Fruit fly (Drosophila melanogaster) whole organism, wandering third instar larva: Measurements from ENCODE around the gene Ggt-1.

Experiments
- CG32264 ChIP-seq: fragments of 200-800 bp; sonication (Bioruptor generic); optimal IDR thresholded peaks from 2 replicates; lab custom pipeline; 2016; ENCODE audit warnings: missing biosample characterization, missing genetic modification characterization
- CG9705 ChIP-seq: fragments of 200-800 bp; sonication (Bioruptor generic); optimal IDR thresholded peaks from 2 replicates; lab custom pipeline; 2018; ENCODE audit warnings: missing biosample characterization, mild to moderate bottlenecking, missing genetic modification characterization
- CrebA ChIP-seq: fragments of 200-800 bp; sonication (Bioruptor generic); optimal IDR thresholded peaks from 2 replicates; lab custom pipeline; 2016; ENCODE audit warnings: missing biosample characterization, mild to moderate bottlenecking, missing genetic modification characterization, borderline replicate concordance
- Dfd ChIP-seq: fragments of >200 bp; optimal IDR thresholded peaks from 2 replicates; lab custom pipeline; 2017; ENCODE audit warnings: missing biosample characterization, missing genetic modification characterization
- GATAd ChIP-seq: sonication (Bioruptor generic); optimal IDR thresholded peaks from 2 replicates; lab custom pipeline; 2016; ENCODE audit warnings: missing biosample characterization, missing genetic modification characterization
- HLH106 ChIP-seq: fragments of 200-800 bp; optimal IDR thresholded peaks from 3 replicates; lab custom pipeline; 2019; ENCODE audit warnings: missing biosample characterization, mild to moderate bottlenecking, missing genetic modification characterization, moderate library complexity
- Hnf4 ChIP-seq: fragments of 200-800 bp; sonication (Bioruptor generic); optimal IDR thresholded peaks from 2 replicates; lab custom pipeline; 2016; ENCODE audit warnings: missing biosample characterization, mild to moderate bottlenecking, missing genetic modification characterization
- Hr78 ChIP-seq: fragments of >200 bp; optimal IDR thresholded peaks from 2 replicates; lab custom pipeline; 2017; ENCODE audit warnings: missing biosample characterization, missing genetic modification characterization
- Hr83 ChIP-seq: fragments of 200-300 bp; sonication (Bioruptor generic); optimal IDR thresholded peaks from 2 replicates; lab custom pipeline; 2016; ENCODE audit warnings: missing biosample characterization, mild to moderate bottlenecking, missing genetic modification characterization, moderate library complexity; ENCODE audit not compliant: poor library complexity, severe bottlenecking
- Jra ChIP-seq: sonication (Bioruptor generic); optimal IDR thresholded peaks from 2 replicates; lab custom pipeline; 2016; ENCODE audit warnings: missing biosample characterization, missing genetic modification characterization
- Mio ChIP-seq: sonication (Bioruptor generic); optimal IDR thresholded peaks from 2 replicates; lab custom pipeline; 2016; ENCODE audit warnings: missing biosample characterization, missing genetic modification characterization
- Myc ChIP-seq: fragments of >200 bp; optimal IDR thresholded peaks from 2 replicates; lab custom pipeline; 2017
- N ChIP-seq: fragments of >200 bp; optimal IDR thresholded peaks from 2 replicates; lab custom pipeline; 2018; ENCODE audit warnings: missing biosample characterization, missing external identifiers, missing genetic modification characterization
- OdsH ChIP-seq: fragments of 200-800 bp; sonication (Bioruptor generic); optimal IDR thresholded peaks from 2 replicates; lab custom pipeline; 2016; ENCODE audit warnings: missing biosample characterization, mild to moderate bottlenecking, missing genetic modification characterization
- Rel ChIP-seq, 2 experiments: fragments of 200-800 bp; sonication (Bioruptor generic) in 1 of 2; optimal IDR thresholded peaks; 2 replicates in 1 of 2; 3 replicates in 1 of 2; lab custom pipeline; 2016 to 2019; ENCODE audit warnings: mild to moderate bottlenecking in 2 of 2, missing biosample characterization in 2 of 2, missing genetic modification characterization in 2 of 2, moderate library complexity in 1 of 2
- Sp1 ChIP-seq: fragments of 200-800 bp; sonication (Bioruptor generic); optimal IDR thresholded peaks from 3 replicates; lab custom pipeline; 2019; ENCODE audit warnings: missing biosample characterization, mild to moderate bottlenecking, missing genetic modification characterization, moderate library complexity
- Vsx2 ChIP-seq: fragments of 200-300, 225-300 bp; sonication (Bioruptor generic); optimal IDR thresholded peaks from 2 replicates; lab custom pipeline; 2018; ENCODE audit warnings: missing biosample characterization, missing genetic modification characterization; ENCODE audit not compliant: partially characterized antibody
- brk ChIP-seq: fragments of 200-800 bp; sonication (Bioruptor generic); optimal IDR thresholded peaks from 2 replicates; lab custom pipeline; 2016; ENCODE audit warnings: missing biosample characterization, mild to moderate bottlenecking, missing genetic modification characterization
- dl ChIP-seq, 2 experiments: fragments of 175-275, 200-275 bp in 1 of 2; fragments of 200-275 bp in 1 of 2; sonication (Bioruptor generic); optimal IDR thresholded peaks; lab custom pipeline; 2018; ENCODE audit warnings: mild to moderate bottlenecking in 2 of 2, missing biosample characterization in 2 of 2, missing genetic modification characterization in 2 of 2, moderate library complexity in 2 of 2; ENCODE audit not compliant: partially characterized antibody in 2 of 2, insufficient read depth in 1 of 2
- dmrt93B ChIP-seq: fragments of 200-800 bp; sonication (Bioruptor generic); optimal IDR thresholded peaks from 2 replicates; lab custom pipeline; 2018; ENCODE audit warnings: missing biosample characterization, mild to moderate bottlenecking, missing genetic modification characterization
- dsf ChIP-seq: sonication (Bioruptor generic); optimal IDR thresholded peaks from 2 replicates; lab custom pipeline; 2016; ENCODE audit warnings: missing biosample characterization, missing genetic modification characterization, borderline replicate concordance
- ey ChIP-seq: fragments of 200-800 bp; sonication (Bioruptor generic); optimal IDR thresholded peaks from 2 replicates; lab custom pipeline; 2016; ENCODE audit warnings: missing biosample characterization, missing genetic modification characterization
- foxo ChIP-seq, 2 experiments: fragments of 200-800 bp; sonication (Bioruptor generic); optimal IDR thresholded peaks; 2 replicates in 1 of 2; 3 replicates in 1 of 2; lab custom pipeline; 2016 to 2017; ENCODE audit warnings: missing biosample characterization in 2 of 2, missing genetic modification characterization in 2 of 2
- fru ChIP-seq: fragments of 200-800 bp; sonication (Bioruptor generic); optimal IDR thresholded peaks from 3 replicates; lab custom pipeline; 2016; ENCODE audit warnings: missing biosample characterization, mild to moderate bottlenecking, missing genetic modification characterization
- h ChIP-seq: fragments of 200-800 bp; sonication (Bioruptor generic); optimal IDR thresholded peaks from 3 replicates; lab custom pipeline; 2016; ENCODE audit warnings: missing biosample characterization, mild to moderate bottlenecking, missing genetic modification characterization
- jim ChIP-seq: fragments of 175-275, 200-325 bp; sonication (Bioruptor generic); optimal IDR thresholded peaks from 2 replicates; lab custom pipeline; 2016; ENCODE audit warnings: missing biosample characterization, mild to moderate bottlenecking, missing genetic modification characterization
- lola ChIP-seq: fragments of >200 bp; optimal IDR thresholded peaks from 2 replicates; lab custom pipeline; 2017; ENCODE audit warnings: missing biosample characterization, missing genetic modification characterization
- psq ChIP-seq: fragments of 200-800 bp; sonication (Bioruptor generic); optimal IDR thresholded peaks from 3 replicates; lab custom pipeline; 2017; ENCODE audit warnings: missing biosample characterization, mild to moderate bottlenecking, missing genetic modification characterization, moderate library complexity
- rgr ChIP-seq: fragments of 200-800 bp; sonication (Bioruptor generic); optimal IDR thresholded peaks from 3 replicates; lab custom pipeline; 2016; ENCODE audit warnings: missing biosample characterization, mild to moderate bottlenecking, missing genetic modification characterization
- sage ChIP-seq: fragments of 200-800 bp; sonication (Bioruptor generic); optimal IDR thresholded peaks from 2 replicates; lab custom pipeline; 2016; ENCODE audit warnings: missing biosample characterization, mild to moderate bottlenecking, missing genetic modification characterization
- sv ChIP-seq: fragments of 200-800 bp; sonication (Bioruptor generic); optimal IDR thresholded peaks from 3 replicates; lab custom pipeline; 2016; ENCODE audit warnings: missing biosample characterization, missing genetic modification characterization
- tai ChIP-seq: sonication (Bioruptor generic); optimal IDR thresholded peaks from 2 replicates; lab custom pipeline; 2016; ENCODE audit warnings: missing biosample characterization, missing genetic modification characterization
- usp ChIP-seq: fragments of >200 bp; optimal IDR thresholded peaks from 2 replicates; lab custom pipeline; 2017; ENCODE audit warnings: missing biosample characterization, missing genetic modification characterization
- woc ChIP-seq: sonication (Bioruptor generic); optimal IDR thresholded peaks from 2 replicates; lab custom pipeline; 2016; ENCODE audit warnings: missing biosample characterization, mild to moderate bottlenecking, missing genetic modification characterization

Gene Ggt-1

DNA sequence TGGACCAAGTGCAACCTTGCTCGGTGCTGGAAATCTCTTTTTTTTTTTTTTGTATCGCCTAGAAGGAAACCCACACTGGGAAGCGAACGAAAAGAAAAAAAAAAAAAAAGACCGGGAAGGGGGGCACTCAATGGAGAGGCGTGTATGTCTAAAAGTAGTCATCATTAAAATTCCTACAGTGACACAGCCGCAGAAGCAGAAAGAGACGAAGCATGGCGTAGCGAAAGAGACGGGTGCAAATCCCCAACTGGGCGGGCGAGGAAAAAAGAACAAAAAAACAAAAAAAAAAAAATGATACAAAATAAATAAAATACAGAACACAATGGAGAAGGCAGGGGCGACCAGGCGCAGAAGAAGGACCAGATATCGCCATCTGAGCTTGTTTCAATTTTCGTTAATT lies 32.4 kb upstream of the Ggt-1 start:
- TF ChIP-seq brk (GFP tag; lab: Kevin White, UChicago) (no peak), Hr83 (GFP tag; lab: Kevin White, UChicago) (no peak), CrebA (GFP tag; lab: Kevin White, UChicago) (no peak), rgr (GFP tag; lab: Kevin White, UChicago) (no peak), OdsH (GFP tag; lab: Kevin White, UChicago) (no peak), Dfd (GFP tag; lab: Kevin White, UChicago) (no peak), psq (GFP tag; lab: Kevin White, UChicago) (no peak), dmrt93B (GFP tag; lab: Kevin White, UChicago) (no peak), dl (GFP tag; optimal IDR thresholded peaks at IDR 0.05; lab: Kevin White, UChicago; ENCODE audit: insufficient read depth in 1 of 2, partially characterized antibody in 2 of 2) (no peak), Jra (GFP tag; lab: Kevin White, UChicago) (no peak), dsf (GFP tag; lab: Kevin White, UChicago) (no peak), sv (GFP tag; lab: Kevin White, UChicago) (no peak), Hnf4 (GFP tag; lab: Kevin White, UChicago) (no peak), h (GFP tag; lab: Kevin White, UChicago) (no peak), sage (GFP tag; lab: Kevin White, UChicago) (no peak), lola (GFP tag; lab: Kevin White, UChicago) (no peak), ey (GFP tag; lab: Kevin White, UChicago) (no peak)

dm6 chrX:18543328-18543727 lies 31.0 kb upstream of the Ggt-1 start:
- no peak for TF ChIP-seq CG32264 (GFP tag; lab: Kevin White, UChicago)
- TF ChIP-seq h (GFP tag; lab: Kevin White, UChicago), result no peak
- no peak for TF ChIP-seq Myc (lab: Kevin White, UChicago)
- TF ChIP-seq Mio (GFP tag; lab: Kevin White, UChicago), result no peak
- no peak for TF ChIP-seq Hr78 (GFP tag; lab: Kevin White, UChicago)
- TF ChIP-seq tai (GFP tag; lab: Kevin White, UChicago), result no peak
- no peak for TF ChIP-seq Sp1 (GFP tag; lab: Kevin White, UChicago)
- TF ChIP-seq sage (GFP tag; lab: Kevin White, UChicago), result no peak
- TF ChIP-seq N (GFP tag; lab: Kevin White, UChicago), result no peak
- TF ChIP-seq woc, result no peak
- no peak for TF ChIP-seq rgr (GFP tag; lab: Kevin White, UChicago)
- TF ChIP-seq sv (GFP tag; lab: Kevin White, UChicago), result no peak
- TF ChIP-seq GATAd (GFP tag; lab: Kevin White, UChicago), result no peak
- TF ChIP-seq HLH106 (tag; lab: Kevin White, UChicago), result no peak
- TF ChIP-seq CG9705 (GFP tag; lab: Kevin White, UChicago), result no peak
- no peak for TF ChIP-seq CrebA (GFP tag; lab: Kevin White, UChicago)
- no peak for TF ChIP-seq Rel (GFP tag; optimal IDR thresholded peaks at IDR 0.05; lab: Kevin White, UChicago)
- no peak for TF ChIP-seq Rel (tag; optimal IDR thresholded peaks at IDR 0.05; lab: Kevin White, UChicago)
- TF ChIP-seq OdsH (GFP tag; lab: Kevin White, UChicago), result no peak
- no peak for TF ChIP-seq psq (GFP tag; lab: Kevin White, UChicago)
- no peak for TF ChIP-seq fru (GFP tag; lab: Kevin White, UChicago)

DNA sequence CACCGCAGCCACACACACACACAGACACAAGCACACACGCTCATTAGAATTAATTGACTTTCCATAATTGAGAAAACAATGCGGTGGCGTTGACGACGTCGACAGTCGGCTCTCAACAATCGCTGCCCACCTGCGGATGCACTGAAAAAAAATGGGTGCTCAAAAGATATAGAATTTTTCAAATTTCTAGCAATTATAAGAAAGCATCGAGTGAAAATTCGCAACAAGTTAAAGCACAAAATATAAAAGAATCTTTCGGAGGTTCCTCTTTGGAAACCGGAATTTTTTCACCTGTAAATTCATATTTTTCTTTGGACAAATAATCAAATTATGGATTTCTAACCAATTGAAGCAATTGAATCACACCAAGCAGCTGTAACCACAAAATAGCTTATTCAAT lies 29.6 kb upstream of the Ggt-1 start:
- no peak for TF ChIP-seq usp (GFP tag; lab: Kevin White, UChicago)
- peak; percentile 21 for TF ChIP-seq rgr (GFP tag; lab: Kevin White, UChicago)
- TF ChIP-seq HLH106 (tag; lab: Kevin White, UChicago), result no peak
- TF ChIP-seq CG32264 (GFP tag; lab: Kevin White, UChicago), result no peak
- no peak for TF ChIP-seq OdsH (GFP tag; lab: Kevin White, UChicago)
- TF ChIP-seq tai (GFP tag; lab: Kevin White, UChicago), result no peak
- no peak for TF ChIP-seq ey (GFP tag; lab: Kevin White, UChicago)
- TF ChIP-seq Dfd (GFP tag; lab: Kevin White, UChicago), result no peak
- TF ChIP-seq GATAd (GFP tag; lab: Kevin White, UChicago), result no peak
- TF ChIP-seq foxo (GFP tag; optimal IDR thresholded peaks at IDR 0.05; lab: Kevin White, UChicago), result peak in 1 of 2 experiments; percentile 14
- TF ChIP-seq Mio (GFP tag; lab: Kevin White, UChicago), result no peak

DNA sequence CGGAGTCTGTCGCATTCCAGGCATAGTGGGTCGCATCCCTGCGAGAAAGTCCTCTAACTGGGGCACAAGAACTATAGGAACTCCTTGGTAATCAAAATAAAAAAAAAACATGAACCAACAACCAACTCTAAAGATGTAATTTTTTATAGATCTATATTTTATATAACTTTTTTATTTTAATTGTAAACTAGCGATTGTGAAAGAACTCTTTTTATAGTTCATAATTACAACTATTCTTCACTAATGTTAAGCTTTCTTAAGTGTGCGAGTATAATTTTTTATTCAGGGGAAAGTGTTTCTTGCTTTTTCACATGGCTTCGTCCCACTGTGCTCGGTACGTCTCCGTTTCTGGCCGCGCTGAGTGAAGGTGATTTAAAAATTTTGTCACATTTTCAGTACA lies 27.9 kb upstream of the Ggt-1 start:
- TF ChIP-seq jim (GFP tag; lab: Kevin White, UChicago) (no peak), CG32264 (GFP tag; lab: Kevin White, UChicago) (no peak), psq (GFP tag; lab: Kevin White, UChicago) (peak; percentile 53), dsf (GFP tag; lab: Kevin White, UChicago) (no peak), GATAd (GFP tag; lab: Kevin White, UChicago) (no peak), dmrt93B (GFP tag; lab: Kevin White, UChicago) (peak; percentile 49), Hr83 (GFP tag; lab: Kevin White, UChicago) (no peak), N (GFP tag; lab: Kevin White, UChicago) (no peak), woc (peak; percentile 9), Sp1 (GFP tag; lab: Kevin White, UChicago) (peak; percentile 64), foxo (GFP tag; optimal IDR thresholded peaks at IDR 0.05; lab: Kevin White, UChicago) (peak in 1 of 2 experiments; percentile 64), CG9705 (GFP tag; lab: Kevin White, UChicago) (no peak), HLH106 (tag; lab: Kevin White, UChicago) (peak; percentile 15), usp (GFP tag; lab: Kevin White, UChicago) (no peak), brk (GFP tag; lab: Kevin White, UChicago) (no peak), OdsH (GFP tag; lab: Kevin White, UChicago) (peak; percentile 40), sage (GFP tag; lab: Kevin White, UChicago) (no peak), dl (GFP tag; optimal IDR thresholded peaks at IDR 0.05; lab: Kevin White, UChicago; ENCODE audit: insufficient read depth in 1 of 2, partially characterized antibody in 2 of 2) (no peak), Rel (GFP tag; optimal IDR thresholded peaks at IDR 0.05; lab: Kevin White, UChicago) (no peak), Rel (tag; optimal IDR thresholded peaks at IDR 0.05; lab: Kevin White, UChicago) (no peak), Hnf4 (GFP tag; lab: Kevin White, UChicago) (no peak), tai (GFP tag; lab: Kevin White, UChicago) (no peak), CrebA (GFP tag; lab: Kevin White, UChicago) (no peak), Vsx2 (GFP tag; lab: Kevin White, UChicago) (no peak), sv (GFP tag; lab: Kevin White, UChicago) (no peak), Hr78 (GFP tag; lab: Kevin White, UChicago) (no peak), ey (GFP tag; lab: Kevin White, UChicago) (no peak), Dfd (GFP tag; lab: Kevin White, UChicago) (no peak), lola (GFP tag; lab: Kevin White, UChicago) (no peak), Jra (GFP tag; lab: Kevin White, UChicago) (no peak), Myc (lab: Kevin White, UChicago) (no peak)
